Worm (Caenorhabditis elegans) whole organism, L4/young adult: ENCODE results near the gene hlh-8.

Experiments
- W03F9.2 ChIP-seq: fragments of 150-350 bp; optimal IDR thresholded peaks from 2 replicates; lab custom pipeline; 2014; ENCODE audit warnings: missing biosample characterization, missing genetic modification characterization
- him-1 ChIP-seq: sonication (generic microtip); optimal IDR thresholded peaks from 2 replicates; lab custom pipeline; 2016; ENCODE audit warnings: missing genotype, missing genetic modification reagents, missing genetic modification characterization, missing compliant biosample characterization

DNA sequence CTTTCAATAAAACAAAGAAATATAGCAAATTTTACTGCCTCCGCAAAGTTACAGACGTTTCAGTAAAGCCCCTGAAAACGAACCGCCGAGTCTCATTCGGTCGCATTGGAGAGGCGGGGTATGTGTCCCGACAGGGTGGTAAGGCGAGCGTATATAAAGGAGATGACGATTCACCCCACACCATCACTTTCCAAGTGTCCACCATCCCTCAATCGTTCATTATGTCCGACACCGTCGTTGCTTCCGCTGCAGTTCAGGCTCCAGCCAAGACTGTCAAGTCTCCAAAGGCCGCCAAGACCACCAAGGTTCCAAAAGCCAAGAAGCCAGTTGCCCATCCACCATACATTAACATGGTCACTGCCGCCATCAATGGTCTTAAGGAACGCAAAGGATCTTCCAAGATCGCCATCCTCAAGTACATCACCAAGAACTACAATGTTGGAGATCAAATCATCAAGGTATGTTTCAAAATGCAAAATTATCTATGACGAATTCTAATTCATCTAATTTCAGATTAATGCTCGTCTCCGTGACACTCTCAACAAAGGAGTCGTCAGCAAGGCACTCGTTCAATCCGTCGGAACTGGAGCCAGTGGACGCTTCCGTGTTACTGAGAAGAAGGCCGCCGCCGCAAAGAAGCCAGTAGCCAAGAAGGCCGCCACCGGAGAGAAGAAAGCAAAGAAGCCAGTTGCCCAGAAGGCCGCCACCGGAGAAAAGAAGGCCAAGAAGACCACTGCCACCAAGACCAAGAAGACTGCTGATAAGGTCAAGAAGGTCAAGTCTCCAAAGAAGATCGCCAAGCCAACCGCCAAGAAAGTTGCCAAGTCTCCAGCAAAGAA, 42.9 kb downstream of the hlh-8 start, which contains the start of gene hil-3:
- TF ChIP-seq him-1 (tag; lab: Kevin White, UChicago) = no peak
- TF ChIP-seq W03F9.2 (tag; lab: Kevin White, UChicago) = no peak
